Worm (Caenorhabditis elegans) whole organism, young adult: ENCODE data around the gene T15B12.1.
A peak's percentile ranks its signal among the peaks of the same experiment; 100 is the strongest.

Experiments used
- C06A6.2 ChIP-seq: fragments of 200-800 bp; sonication (Bioruptor generic); conservative IDR thresholded peaks from 2 replicates; pipeline ENCODE4 v1.3.6; 2022; ENCODE audit warnings: missing genetic modification characterization, missing compliant biosample characterization
- F33H1.4 ChIP-seq: fragments of 200-800 bp; sonication (Bioruptor generic); IDR thresholded peaks from 2 replicates; pipeline ENCODE4 v1.3.6; 2022; ENCODE audit warnings: missing genetic modification reagents, missing genetic modification characterization, missing compliant biosample characterization
- F37B4.10 ChIP-seq: fragments of 200-800 bp; sonication (Bioruptor generic); IDR thresholded peaks from 2 replicates; pipeline ENCODE4 v1.3.6; 2022; ENCODE audit warnings: missing genetic modification characterization, missing compliant biosample characterization
- F39B2.1 ChIP-seq: fragments of 200-800 bp; sonication (Bioruptor generic); IDR thresholded peaks from 2 replicates; pipeline ENCODE4 v1.3.6; 2022; ENCODE audit warnings: missing genetic modification reagents, missing genetic modification characterization, missing compliant biosample characterization
- F49E8.2 ChIP-seq: sonication (generic microtip); optimal IDR thresholded peaks from 3 replicates; lab custom pipeline; 2017; ENCODE audit warnings: missing genetic modification characterization, mild to moderate bottlenecking, missing compliant biosample characterization, antibody characterized with exemption, moderate library complexity; ENCODE audit not compliant: insufficient read depth
- Y53F4B.3 ChIP-seq: fragments of 200-800 bp; sonication (Bioruptor generic); IDR thresholded peaks from 2 replicates; pipeline ENCODE4 v1.3.6; 2022; ENCODE audit warnings: missing genetic modification reagents, missing genetic modification characterization, missing compliant biosample characterization
- Y95B8A.8 ChIP-seq: fragments of 200-800 bp; sonication (Bioruptor generic); IDR thresholded peaks from 2 replicates; pipeline ENCODE4 v1.3.6; 2022; ENCODE audit warnings: missing genetic modification reagents, missing genetic modification characterization, missing compliant biosample characterization
- ZK185.1 ChIP-seq: sonication (generic microtip); optimal IDR thresholded peaks from 2 replicates; lab custom pipeline; 2016; ENCODE audit warnings: mild to moderate bottlenecking, missing genetic modification characterization, missing compliant biosample characterization; ENCODE audit not compliant: poor library complexity, severe bottlenecking
- aptf-2 ChIP-seq: fragments of 200-800 bp; sonication (Bioruptor generic); conservative IDR thresholded peaks from 2 replicates; pipeline ENCODE4 v1.3.6; 2022; ENCODE audit warnings: missing genetic modification reagents, missing genetic modification characterization, missing compliant biosample characterization
- athp-1 ChIP-seq: sonication (generic microtip); optimal IDR thresholded peaks from 2 replicates; lab custom pipeline; 2017; ENCODE audit warnings: mild to moderate bottlenecking, missing genetic modification characterization, missing compliant biosample characterization
- ceh-79 ChIP-seq: sonication (generic microtip); optimal IDR thresholded peaks from 2 replicates; lab custom pipeline; 2017; ENCODE audit warnings: mild to moderate bottlenecking, missing genetic modification characterization, missing compliant biosample characterization
- dox-1 ChIP-seq: fragments of 200-800 bp; sonication (Bioruptor generic); IDR thresholded peaks from 2 replicates; pipeline ENCODE4 v1.3.6; 2022; ENCODE audit warnings: missing genetic modification reagents, missing genetic modification characterization, missing compliant biosample characterization
- egl-18 ChIP-seq: fragments of 200-800 bp; sonication (Bioruptor generic); IDR thresholded peaks from 2 replicates; pipeline ENCODE4 v1.3.6; 2022; ENCODE audit warnings: missing genetic modification reagents, missing genetic modification characterization, missing compliant biosample characterization
- egrh-3 ChIP-seq: fragments of 200-800 bp; sonication (Bioruptor generic); IDR thresholded peaks from 2 replicates; pipeline ENCODE4 v1.3.6; 2022; ENCODE audit warnings: missing genetic modification reagents, missing genetic modification characterization, missing compliant biosample characterization
- ekl-4 ChIP-seq: fragments of 200-800 bp; sonication (Bioruptor generic); IDR thresholded peaks from 2 replicates; pipeline ENCODE4 v1.3.6; 2022; ENCODE audit warnings: missing genetic modification reagents, missing genetic modification characterization, missing compliant biosample characterization
- him-1 ChIP-seq: sonication (generic microtip); optimal IDR thresholded peaks from 2 replicates; lab custom pipeline; 2016; ENCODE audit warnings: missing genotype, missing genetic modification reagents, missing genetic modification characterization, missing compliant biosample characterization
- hlh-12 ChIP-seq: sonication (generic microtip); optimal IDR thresholded peaks from 2 replicates; lab custom pipeline; 2016; ENCODE audit warnings: missing genetic modification characterization, missing compliant biosample characterization
- hmg-1.2 ChIP-seq: fragments of 200-800 bp; sonication (Bioruptor generic); IDR thresholded peaks from 2 replicates; pipeline ENCODE4 v1.3.6; 2022; ENCODE audit warnings: missing genetic modification reagents, missing genetic modification characterization, missing compliant biosample characterization
- hrde-1 ChIP-seq: sonication (generic microtip); optimal IDR thresholded peaks from 2 replicates; lab custom pipeline; 2016; ENCODE audit warnings: missing genetic modification characterization, mild to moderate bottlenecking, missing compliant biosample characterization, moderate library complexity, missing genotype, missing genetic modification reagents, borderline replicate concordance
- let-607 ChIP-seq, 2 experiments: fragments of 200-800 bp in 1 of 2; sonication (Bioruptor generic) in 1 of 2; sonication (generic microtip) in 1 of 2; optimal IDR thresholded peaks; 2 replicates each; lab custom pipeline; 2016 to 2018; ENCODE audit warnings: mild to moderate bottlenecking in 2 of 2, missing compliant biosample characterization in 2 of 2, missing genetic modification characterization in 2 of 2, moderate library complexity in 2 of 2, missing genotype in 1 of 2
- lin-26 ChIP-seq: fragments of 200-800 bp; sonication (Bioruptor generic); IDR thresholded peaks from 2 replicates; pipeline ENCODE4 v1.3.6; 2022; ENCODE audit warnings: missing genetic modification reagents, missing genetic modification characterization, missing compliant biosample characterization
- lin-35 ChIP-seq, 3 experiments: fragments of 150-350 bp in 2 of 3; sonication (generic microtip) in 1 of 3; optimal IDR thresholded peaks; 2 replicates each; lab custom pipeline; 2014 to 2018; ENCODE audit warnings: missing biosample characterization in 3 of 3, missing genetic modification characterization in 3 of 3, missing genetic modification reagents in 3 of 3
- lir-1 ChIP-seq: fragments of 200-800 bp; sonication (Bioruptor generic); conservative IDR thresholded peaks from 2 replicates; pipeline ENCODE4 v1.3.6; 2022; ENCODE audit warnings: missing genetic modification reagents, missing genetic modification characterization, missing compliant biosample characterization
- madf-10 ChIP-seq: sonication (generic microtip); optimal IDR thresholded peaks from 2 replicates; lab custom pipeline; 2016; ENCODE audit warnings: mild to moderate bottlenecking, missing genetic modification characterization, missing compliant biosample characterization
- madf-8 ChIP-seq: fragments of 200-800 bp; sonication (Bioruptor generic); conservative IDR thresholded peaks from 2 replicates; pipeline ENCODE4 v1.3.6; 2022; ENCODE audit warnings: missing genetic modification reagents, missing genetic modification characterization, missing compliant biosample characterization
- mel-28 ChIP-seq: sonication (generic microtip); optimal IDR thresholded peaks from 2 replicates; lab custom pipeline; 2016; ENCODE audit warnings: borderline replicate concordance, mild to moderate bottlenecking, missing genetic modification characterization, missing compliant biosample characterization
- mxl-1 ChIP-seq: sonication (generic microtip); optimal IDR thresholded peaks from 2 replicates; lab custom pipeline; 2016; ENCODE audit warnings: missing genetic modification characterization, missing compliant biosample characterization
- nfyb-1 ChIP-seq: fragments of 200-800 bp; sonication (Bioruptor generic); IDR thresholded peaks from 2 replicates; pipeline ENCODE4 v1.3.6; 2022; ENCODE audit warnings: missing genetic modification reagents, missing genetic modification characterization, missing compliant biosample characterization
- nhr-80 ChIP-seq: sonication (generic microtip); optimal IDR thresholded peaks from 2 replicates; lab custom pipeline; 2016; ENCODE audit warnings: missing genetic modification characterization, missing compliant biosample characterization
- pha-4 ChIP-seq: fragments of 150-350 bp; sonication (generic microtip); optimal IDR thresholded peaks from 2 replicates; lab custom pipeline; 2014; ENCODE audit warnings: missing biosample characterization, missing genetic modification reagents, missing genetic modification characterization
- rpc-1 ChIP-seq, 2 experiments: fragments of 150-350 bp in 1 of 2; sonication (generic microtip) in 1 of 2; optimal IDR thresholded peaks; 2 replicates each; lab custom pipeline; 2014 to 2018; ENCODE audit warnings: missing biosample characterization in 1 of 2, missing genetic modification characterization in 1 of 2, missing genetic modification reagents in 1 of 2, missing genotype in 1 of 2
- tbp1 ChIP-seq: fragments of 200-800 bp; sonication (Bioruptor generic); optimal IDR thresholded peaks from 2 replicates; lab custom pipeline; 2018; ENCODE audit warnings: mild to moderate bottlenecking, missing genetic modification characterization, missing compliant biosample characterization
- tbx-9 ChIP-seq: sonication (generic microtip); optimal IDR thresholded peaks from 2 replicates; lab custom pipeline; 2016; ENCODE audit warnings: borderline replicate concordance, missing genetic modification characterization, inconsistent platforms, missing compliant biosample characterization
- unc-130 ChIP-seq: sonication (generic microtip); optimal IDR thresholded peaks from 2 replicates; lab custom pipeline; 2016; ENCODE audit warnings: missing genetic modification reagents, missing genetic modification characterization, missing compliant biosample characterization
- zfh-2 ChIP-seq: fragments of 200-800 bp; sonication (Bioruptor generic); conservative IDR thresholded peaks from 2 replicates; pipeline ENCODE4 v1.3.6; 2022; ENCODE audit warnings: missing genetic modification reagents, missing genetic modification characterization, missing compliant biosample characterization
- ztf-18 ChIP-seq: sonication (generic microtip); optimal IDR thresholded peaks from 2 replicates; lab custom pipeline; 2016; ENCODE audit warnings: missing genotype, mild to moderate bottlenecking, missing genetic modification characterization, missing compliant biosample characterization
- ztf-26 ChIP-seq: sonication (generic microtip); optimal IDR thresholded peaks from 2 replicates; lab custom pipeline; 2017; ENCODE audit warnings: missing genetic modification characterization, missing compliant biosample characterization

T15B12.1 gene

DNA sequence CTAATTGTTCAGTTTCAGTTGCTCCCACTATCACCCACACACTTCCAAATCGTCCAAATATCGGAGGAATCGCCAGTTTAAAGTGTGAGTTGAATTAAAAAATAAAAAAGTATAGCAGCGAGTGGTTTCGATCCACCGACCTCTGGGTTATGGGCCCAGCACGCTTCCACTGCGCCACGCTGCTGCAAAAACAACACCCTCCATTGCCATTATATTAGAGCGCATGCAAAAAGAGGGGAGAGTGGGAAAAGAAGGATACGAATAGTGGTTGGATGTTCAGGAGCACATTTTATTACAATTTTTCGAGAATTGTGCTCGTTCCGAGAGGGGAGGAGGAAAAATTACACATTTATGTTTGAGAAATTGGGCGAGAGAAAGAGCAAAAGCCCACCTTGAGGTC, 6.9 kb downstream of the T15B12.1 start (continued):
- peak; percentile 57 for TF ChIP-seq F33H1.4
- TF ChIP-seq nhr-80 (tag; lab: Kevin White, UChicago) = no peak
- peak; percentile 70 for TF ChIP-seq him-1 (tag; lab: Kevin White, UChicago)
- TF ChIP-seq rpc-1 (optimal IDR thresholded peaks at IDR 0.05; lab: Kevin White, UChicago) = peak; percentile 85
- TF ChIP-seq rpc-1 (tag; optimal IDR thresholded peaks at IDR 0.05; lab: Kevin White, UChicago) = peak; percentile 96
- TF ChIP-seq egl-18 (GFP tag; lab: Robert Waterston, UW) = 0 out of 2 replicates have a peak, but pooled peaks have one; percentile 67
- TF ChIP-seq ekl-4 = no peak
- 0 out of 2 replicates have a peak, but pooled peaks have one; percentile 39 for TF ChIP-seq C06A6.2 (GFP tag; lab: Robert Waterston, UW)
- peak; percentile 99 for TF ChIP-seq tbp1 (GFP tag; lab: Kevin White, UChicago)
- peak; percentile 59 for TF ChIP-seq madf-10 (tag; lab: Kevin White, UChicago)
- TF ChIP-seq mel-28 = no peak
- peak; percentile 76 for TF ChIP-seq hmg-1.2 (GFP tag; lab: Robert Waterston, UW)
- no peak for TF ChIP-seq F49E8.2
- TF ChIP-seq ztf-26 (tag; lab: Kevin White, UChicago) = peak; percentile 49
- peak; percentile 72 for TF ChIP-seq ceh-79
- TF ChIP-seq pha-4 (tag; lab: Kevin White, UChicago) = no peak
- peak; percentile 76 for TF ChIP-seq ztf-18 (tag; lab: Kevin White, UChicago)
- peak; percentile 22 for TF ChIP-seq hlh-12 (tag; lab: Kevin White, UChicago)
- TF ChIP-seq aptf-2 (GFP tag; lab: Robert Waterston, UW) = no peak
- TF ChIP-seq lin-26 = peak; percentile 94
- peak; percentile 79 for TF ChIP-seq athp-1 (tag; lab: Kevin White, UChicago)
- TF ChIP-seq mxl-1 (tag; lab: Kevin White, UChicago) = peak; percentile 81
- TF ChIP-seq nfyb-1 (GFP tag; lab: Robert Waterston, UW) = peak; percentile 81
- no peak for TF ChIP-seq Y95B8A.8 (GFP tag; lab: Robert Waterston, UW)
- peak in 1 of 3 experiments; percentile 68 for TF ChIP-seq lin-35 (GFP tag; optimal IDR thresholded peaks at IDR 0.05; lab: Kevin White, UChicago)
- no peak for TF ChIP-seq zfh-2 (GFP tag; lab: Robert Waterston, UW)
- TF ChIP-seq let-607 (tag; optimal IDR thresholded peaks at IDR 0.05; lab: Kevin White, UChicago) = peak; percentile 40 to 65
- TF ChIP-seq unc-130 (GFP tag; lab: Kevin White, UChicago) = peak; percentile 47
- 0 out of 2 replicates have a peak, but pooled peaks have one; percentile 29 for TF ChIP-seq egrh-3 (GFP tag; lab: Robert Waterston, UW)
- TF ChIP-seq dox-1 (GFP tag; lab: Robert Waterston, UW) = no peak
- no peak for TF ChIP-seq tbx-9 (tag; lab: Kevin White, UChicago)

DNA sequence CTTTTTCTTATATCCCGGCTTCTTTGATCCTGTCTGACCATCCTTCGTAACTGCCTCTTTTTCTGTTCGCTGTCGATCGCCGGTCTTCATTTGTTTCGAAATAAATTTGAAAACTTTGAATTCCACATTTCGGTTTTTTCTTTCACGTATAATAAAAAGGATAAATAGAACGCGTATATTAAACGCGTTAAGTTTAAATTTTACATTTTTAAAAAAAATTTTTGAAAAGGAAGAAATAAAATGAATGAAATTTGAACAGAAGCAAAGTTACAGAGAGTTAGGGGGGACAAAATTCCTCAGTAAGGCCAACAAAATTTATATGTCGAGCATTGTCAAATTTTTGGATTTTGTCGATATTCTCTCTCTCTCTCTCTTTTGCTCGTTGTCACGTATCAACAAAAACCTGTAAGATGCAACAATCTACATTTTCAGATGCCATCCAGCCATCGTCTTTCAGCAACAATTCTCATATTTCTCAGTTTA, 13.8 kb downstream of the T15B12.1 start, which contains the start of the genes T15B12.2 and F52C9.5:
Gene T15B12.2, minus strand, starts transcription at position 101 of the 483 bp plus-strand sequence.
Gene F52C9.5, plus strand, starts transcription at position 433 of the 483 bp plus-strand sequence.
- TF ChIP-seq ZK185.1 (tag; lab: Kevin White, UChicago) (no peak), F39B2.1 (GFP tag; lab: Robert Waterston, UW) (no peak), dox-1 (GFP tag; lab: Robert Waterston, UW) (no peak)

DNA sequence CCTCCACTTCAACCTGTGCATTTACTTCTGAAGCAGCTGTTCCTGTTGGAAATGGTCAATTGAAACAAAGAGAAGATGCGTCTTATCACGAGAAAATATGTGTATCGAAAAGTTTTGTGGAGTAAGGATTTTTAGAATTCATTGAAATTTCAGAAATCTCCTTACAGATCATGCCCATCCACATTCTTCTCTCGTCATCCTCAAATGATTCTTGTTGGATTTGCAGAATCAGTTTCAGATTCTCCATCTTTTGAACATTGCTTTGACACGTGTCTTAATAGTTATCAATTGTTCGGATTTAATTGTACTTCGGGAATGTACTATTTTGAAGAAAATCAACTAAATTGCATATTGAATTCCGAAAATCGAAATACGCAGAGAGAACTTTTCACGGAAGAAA, 16.1 kb downstream of the T15B12.1 start:
- TF ChIP-seq hrde-1 (tag; lab: Kevin White, UChicago) = no peak
- no peak for TF ChIP-seq F37B4.10 (GFP tag; lab: Robert Waterston, UW)
- no peak for TF ChIP-seq lir-1 (GFP tag; lab: Robert Waterston, UW)
- no peak for TF ChIP-seq let-607 (tag; optimal IDR thresholded peaks at IDR 0.05; lab: Kevin White, UChicago)
- TF ChIP-seq aptf-2 (GFP tag; lab: Robert Waterston, UW) = no peak
- no peak for TF ChIP-seq Y53F4B.3 (GFP tag; lab: Robert Waterston, UW)
- TF ChIP-seq ztf-18 (tag; lab: Kevin White, UChicago) = no peak
- no peak for TF ChIP-seq rpc-1 (optimal IDR thresholded peaks at IDR 0.05; lab: Kevin White, UChicago)
- no peak for TF ChIP-seq rpc-1 (tag; optimal IDR thresholded peaks at IDR 0.05; lab: Kevin White, UChicago)
- TF ChIP-seq madf-8 (GFP tag; lab: Robert Waterston, UW) = no peak
- TF ChIP-seq, all 124 proteins: peak for 0
